Fruit fly (Drosophila melanogaster) whole organism, prepupa: ENCODE data around the gene CG12766.

Source experiments
- Blimp-1 ChIP-seq: fragments of 200-800 bp; sonication (Bioruptor generic); optimal IDR thresholded peaks from 3 replicates; lab custom pipeline; 2017; ENCODE audit warnings: missing biosample characterization, missing genetic modification characterization, mild to moderate bottlenecking, moderate library complexity, missing genetic modification reagents
- CG10631 ChIP-seq: fragments of 200-800 bp; sonication (Bioruptor generic); optimal IDR thresholded peaks from 2 replicates; lab custom pipeline; 2016; ENCODE audit warnings: missing biosample characterization, missing genetic modification characterization
- CG10669 ChIP-seq: fragments of 200-800 bp; sonication (Bioruptor generic); optimal IDR thresholded peaks from 3 replicates; lab custom pipeline; 2018; ENCODE audit warnings: missing biosample characterization, mild to moderate bottlenecking, missing genetic modification characterization, moderate library complexity
- CG11762 ChIP-seq: fragments of 200-800 bp; sonication (Bioruptor generic); optimal IDR thresholded peaks from 3 replicates; lab custom pipeline; 2016; ENCODE audit warnings: missing biosample characterization, missing genetic modification characterization; ENCODE audit not compliant: insufficient read depth
- CG11902 ChIP-seq: fragments of 200-800 bp; sonication (Bioruptor generic); optimal IDR thresholded peaks from 3 replicates; lab custom pipeline; 2016; ENCODE audit warnings: missing biosample characterization, missing genetic modification characterization
- CG15336 ChIP-seq: fragments of 200-800 bp; sonication (Bioruptor generic); IDR thresholded peaks from 2 replicates; pipeline ENCODE4 v1.3.6; 2022; ENCODE audit warnings: missing biosample characterization, missing genetic modification characterization
- CG16779 ChIP-seq: fragments of 200-800 bp; sonication (Bioruptor generic); optimal IDR thresholded peaks from 3 replicates; lab custom pipeline; 2017; ENCODE audit warnings: missing biosample characterization, mild to moderate bottlenecking, missing genetic modification characterization
- CG3032 ChIP-seq: fragments of 200-800 bp; optimal IDR thresholded peaks from 2 replicates; lab custom pipeline; 2019; ENCODE audit warnings: missing biosample characterization, mild to moderate bottlenecking, missing genetic modification characterization, moderate library complexity
- CG31627 ChIP-seq: fragments of 200-800 bp; sonication (Bioruptor generic); optimal IDR thresholded peaks from 3 replicates; lab custom pipeline; 2016; ENCODE audit warnings: missing biosample characterization, missing genetic modification characterization
- CG6163 ChIP-seq: fragments of 200-800 bp; sonication (Bioruptor generic); IDR thresholded peaks from 3 replicates; pipeline ENCODE4 v1.3.6; 2022; ENCODE audit warnings: missing biosample characterization, missing genetic modification characterization
- CG6276 ChIP-seq: fragments of 200-800 bp; sonication (Bioruptor generic); optimal IDR thresholded peaks from 2 replicates; lab custom pipeline; 2017; ENCODE audit warnings: missing biosample characterization, mild to moderate bottlenecking, missing genetic modification characterization
- CG8119 ChIP-seq: fragments of 200-800 bp; sonication (Bioruptor generic); IDR thresholded peaks from 3 replicates; pipeline ENCODE4 v1.3.6; 2022; ENCODE audit warnings: missing biosample characterization, missing genetic modification characterization
- CG8319 ChIP-seq: fragments of 200-800 bp; sonication (Bioruptor generic); optimal IDR thresholded peaks from 3 replicates; lab custom pipeline; 2016; ENCODE audit warnings: missing biosample characterization, missing genetic modification characterization
- CG8632 ChIP-seq: fragments of 200-800 bp; sonication (Bioruptor generic); optimal IDR thresholded peaks from 3 replicates; lab custom pipeline; 2016; ENCODE audit warnings: missing biosample characterization, missing genetic modification characterization
- CG9139 ChIP-seq: fragments of 200-800 bp; sonication (Bioruptor generic); optimal IDR thresholded peaks from 3 replicates; lab custom pipeline; 2017; ENCODE audit warnings: missing biosample characterization, mild to moderate bottlenecking, missing genetic modification characterization
- Eip75B ChIP-seq: fragments of 200-800 bp; sonication (Bioruptor generic); optimal IDR thresholded peaks from 3 replicates; lab custom pipeline; 2016; ENCODE audit warnings: missing biosample characterization, missing genetic modification characterization
- Eip78C ChIP-seq: fragments of 200-800 bp; sonication (Bioruptor generic); peaks from one replicate; lab custom pipeline; 2016; ENCODE audit warnings: missing biosample characterization, missing genetic modification characterization
- Ets21C ChIP-seq: fragments of 200-800 bp; sonication (Bioruptor generic); optimal IDR thresholded peaks from 3 replicates; lab custom pipeline; 2016; ENCODE audit warnings: missing biosample characterization, missing genetic modification characterization
- Hr38 ChIP-seq: sonication (Bioruptor generic); optimal IDR thresholded peaks from 2 replicates; lab custom pipeline; 2016; ENCODE audit warnings: missing biosample characterization, missing genetic modification characterization
- Hr4 ChIP-seq: fragments of 200-800 bp; sonication (Bioruptor generic); optimal IDR thresholded peaks from 3 replicates; lab custom pipeline; 2016; ENCODE audit warnings: missing biosample characterization, missing genetic modification characterization
- Met ChIP-seq: fragments of 200-800 bp; sonication (Bioruptor generic); optimal IDR thresholded peaks from 3 replicates; lab custom pipeline; 2016; ENCODE audit warnings: missing biosample characterization, missing genetic modification characterization
- Smox ChIP-seq: fragments of 200-800 bp; sonication (Bioruptor generic); optimal IDR thresholded peaks from 3 replicates; lab custom pipeline; 2016; ENCODE audit warnings: missing biosample characterization, missing genetic modification characterization
- Sox102F ChIP-seq: fragments of 200-800 bp; sonication (Bioruptor generic); optimal IDR thresholded peaks from 2 replicates; lab custom pipeline; 2016; ENCODE audit warnings: missing biosample characterization, mild to moderate bottlenecking, missing genetic modification characterization
- Sox14 ChIP-seq: fragments of 200-800 bp; sonication (Bioruptor generic); optimal IDR thresholded peaks from 3 replicates; lab custom pipeline; 2016; ENCODE audit warnings: missing biosample characterization, missing genetic modification characterization
- Sox15 ChIP-seq: fragments of 200-800 bp; sonication (Bioruptor generic); optimal IDR thresholded peaks from 3 replicates; lab custom pipeline; 2016; ENCODE audit warnings: missing biosample characterization, missing genetic modification characterization
- acj6 ChIP-seq: fragments of 200-800 bp; sonication (Bioruptor generic); optimal IDR thresholded peaks from 3 replicates; lab custom pipeline; 2016; ENCODE audit warnings: missing biosample characterization, missing genetic modification characterization
- cyc ChIP-seq: fragments of 200-800 bp; sonication (Bioruptor generic); optimal IDR thresholded peaks from 3 replicates; lab custom pipeline; 2016; ENCODE audit warnings: missing biosample characterization, missing genetic modification characterization
- dac ChIP-seq: fragments of 200-800 bp; sonication (Bioruptor generic); optimal IDR thresholded peaks from 2 replicates; lab custom pipeline; 2017; ENCODE audit warnings: missing biosample characterization, mild to moderate bottlenecking, missing genetic modification characterization
- eg ChIP-seq: fragments of 200-800 bp; sonication (Bioruptor generic); IDR thresholded peaks from 3 replicates; pipeline ENCODE4 v1.3.6; 2022; ENCODE audit warnings: missing biosample characterization, missing genetic modification characterization
- esn ChIP-seq: fragments of 200-800 bp; sonication (Bioruptor generic); optimal IDR thresholded peaks from 2 replicates; lab custom pipeline; 2016; ENCODE audit warnings: missing biosample characterization, mild to moderate bottlenecking, missing genetic modification characterization, moderate library complexity
- fd85E ChIP-seq: fragments of 200-800 bp; sonication (Bioruptor generic); optimal IDR thresholded peaks from 3 replicates; lab custom pipeline; 2016; ENCODE audit warnings: missing biosample characterization, missing genetic modification characterization
- net ChIP-seq: fragments of 200-800 bp; sonication (Bioruptor generic); optimal IDR thresholded peaks from 3 replicates; lab custom pipeline; 2016; ENCODE audit warnings: missing biosample characterization, missing genetic modification characterization
- pdm3 ChIP-seq: fragments of 200-800 bp; sonication (Bioruptor generic); optimal IDR thresholded peaks from 3 replicates; lab custom pipeline; 2016; ENCODE audit warnings: missing biosample characterization, missing genetic modification characterization
- topi ChIP-seq: fragments of 200-800 bp; sonication (Bioruptor generic); optimal IDR thresholded peaks from 3 replicates; lab custom pipeline; 2016; ENCODE audit warnings: missing biosample characterization, missing genetic modification characterization
- vri ChIP-seq: fragments of 200-800 bp; sonication (Bioruptor generic); optimal IDR thresholded peaks from 3 replicates; lab custom pipeline; 2016; ENCODE audit warnings: missing biosample characterization, mild to moderate bottlenecking, missing genetic modification characterization

The CG12766 gene

dm6 chr3L:3980027-3980426 lies 40.1 kb upstream of the CG12766 start:
- no peak for TF ChIP-seq dac (GFP tag; lab: Kevin White, UChicago)
- no peak for TF ChIP-seq CG31627 (GFP tag; lab: Kevin White, UChicago)
- TF ChIP-seq CG6276 (GFP tag; lab: Kevin White, UChicago), result no peak
- no peak for TF ChIP-seq Sox102F (GFP tag; lab: Kevin White, UChicago)

dm6 chr3L:3978762-3979516 lies 39.0 kb upstream of the CG12766 start:
- TF ChIP-seq CG3032 (tag; lab: Kevin White, UChicago), result no peak
- TF ChIP-seq Smox (GFP tag; lab: Kevin White, UChicago), result no peak
- no peak for TF ChIP-seq CG16779
- no peak for TF ChIP-seq CG8632 (GFP tag; lab: Kevin White, UChicago)
- TF ChIP-seq CG15336, result no peak

dm6 chr3L:3977622-3978355 lies 37.9 kb upstream of the CG12766 start:
- TF ChIP-seq dac (GFP tag; lab: Kevin White, UChicago), result no peak
- TF ChIP-seq Sox15 (GFP tag; lab: Kevin White, UChicago), result no peak
- no peak for TF ChIP-seq vri (GFP tag; lab: Kevin White, UChicago)
- peak; percentile 16 for TF ChIP-seq Met (GFP tag; lab: Kevin White, UChicago)

- no peak for TF ChIP-seq CG10669 (GFP tag; lab: Kevin White, UChicago)
- no peak for TF ChIP-seq Eip75B (GFP tag; lab: Kevin White, UChicago)
- no peak for TF ChIP-seq dac (GFP tag; lab: Kevin White, UChicago)
- TF ChIP-seq cyc (GFP tag; lab: Kevin White, UChicago), result no peak
- no peak for TF ChIP-seq topi (GFP tag; lab: Kevin White, UChicago)
- no peak for TF ChIP-seq Ets21C (GFP tag; lab: Kevin White, UChicago)
- TF ChIP-seq eg (GFP tag; lab: Robert Waterston, UW), result no peak
- no peak for TF ChIP-seq CG8319 (GFP tag; lab: Kevin White, UChicago)
- TF ChIP-seq Hr4 (GFP tag; lab: Kevin White, UChicago), result no peak
- TF ChIP-seq Sox14 (GFP tag; lab: Kevin White, UChicago), result no peak
- no peak for TF ChIP-seq Met (GFP tag; lab: Kevin White, UChicago)
- no peak for TF ChIP-seq CG10631 (GFP tag; lab: Kevin White, UChicago)
- no peak for TF ChIP-seq Eip78C (GFP tag; lab: Kevin White, UChicago)
- TF ChIP-seq CG11902 (GFP tag; lab: Kevin White, UChicago), result no peak
- TF ChIP-seq CG6163 (GFP tag; lab: Robert Waterston, UW), result no peak
- TF ChIP-seq Smox (GFP tag; lab: Kevin White, UChicago), result no peak
- TF ChIP-seq pdm3 (GFP tag; lab: Kevin White, UChicago), result no peak
- TF ChIP-seq fd85E, result no peak
- no peak for TF ChIP-seq net
Measured at dm6 chr3L:3976438-3976837, 36.5 kb upstream of the CG12766 start.

- no peak for TF ChIP-seq Smox (GFP tag; lab: Kevin White, UChicago)
- TF ChIP-seq CG10631 (GFP tag; lab: Kevin White, UChicago), result no peak
- TF ChIP-seq acj6 (GFP tag; lab: Kevin White, UChicago), result no peak
- no peak for TF ChIP-seq CG9139 (GFP tag; lab: Kevin White, UChicago)
- TF ChIP-seq esn (GFP tag; lab: Kevin White, UChicago), result no peak
- no peak for TF ChIP-seq CG8119
- TF ChIP-seq Hr38 (GFP tag; lab: Kevin White, UChicago), result no peak
- no peak for TF ChIP-seq CG11762
- no peak for TF ChIP-seq Blimp-1
- TF ChIP-seq, all 60 proteins: peak for 0
Measured at dm6 chr3L:3972599-3972998, 32.7 kb upstream of the CG12766 start, which contains the start of gene CG43915. CG43915 (plus strand) TSS chr3L:3972899.
